Fruit fly (Drosophila melanogaster) whole organism, prepupa: ENCODE results near the gene Hk.

ENCODE experiments used
- Eip75B ChIP-seq: fragments of 200-800 bp; sonication (Bioruptor generic); optimal IDR thresholded peaks from 3 replicates; lab custom pipeline; 2016; ENCODE audit warnings: missing biosample characterization, missing genetic modification characterization
- Hr4 ChIP-seq: fragments of 200-800 bp; sonication (Bioruptor generic); optimal IDR thresholded peaks from 3 replicates; lab custom pipeline; 2016; ENCODE audit warnings: missing biosample characterization, missing genetic modification characterization

DNA sequence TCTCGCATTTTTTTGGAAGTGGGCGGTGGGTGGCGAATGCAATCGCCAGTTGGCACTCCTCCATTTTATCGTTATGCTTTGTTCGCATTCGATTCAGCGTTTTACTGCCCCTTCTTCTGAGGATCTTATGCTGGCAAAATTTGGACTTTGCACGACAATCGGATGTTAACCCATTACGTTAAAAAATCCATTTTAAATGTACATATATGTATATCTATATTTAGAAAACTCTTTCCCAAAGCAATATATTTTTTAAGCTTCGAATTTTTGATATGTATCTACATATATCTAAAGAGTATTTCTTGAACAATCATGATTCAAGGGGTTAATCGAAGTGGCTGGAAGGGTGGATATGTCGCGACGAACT is 2.7 kb upstream of the Hk start:
- TF ChIP-seq Eip75B (GFP tag; lab: Kevin White, UChicago) (no peak), Hr4 (GFP tag; lab: Kevin White, UChicago) (no peak)
